Worm (Caenorhabditis elegans) whole organism, L1 larva: ENCODE results near the gene rbg-1.

Source experiments
- C16A3.4 ChIP-seq: fragments of 150-350 bp; optimal IDR thresholded peaks from 2 replicates; lab custom pipeline; 2014; ENCODE audit warnings: missing biosample characterization, missing genetic modification characterization
- F16B12.6 ChIP-seq: fragments of 150-350 bp; optimal IDR thresholded peaks from 2 replicates; lab custom pipeline; 2014; ENCODE audit warnings: missing biosample characterization, missing genetic modification characterization
- Y116A8C.19 ChIP-seq: sonication (generic microtip); optimal IDR thresholded peaks from 2 replicates; lab custom pipeline; 2016; ENCODE audit warnings: missing compliant biosample characterization, missing genetic modification characterization, borderline replicate concordance
- alr-1 ChIP-seq: fragments of 200-800 bp; sonication (Bioruptor generic); optimal IDR thresholded peaks from 2 replicates; lab custom pipeline; 2018; ENCODE audit warnings: borderline replicate concordance, mild to moderate bottlenecking, missing genetic modification characterization, missing compliant biosample characterization
- aly-2 ChIP-seq: fragments of 150-350 bp; optimal IDR thresholded peaks from 2 replicates; lab custom pipeline; 2014; ENCODE audit warnings: missing biosample characterization, missing genetic modification characterization
- blmp-1 ChIP-seq: fragments of 150-350 bp; optimal IDR thresholded peaks from 2 replicates; lab custom pipeline; 2014; ENCODE audit warnings: missing biosample characterization, missing genetic modification characterization
- ceh-63 ChIP-seq: fragments of 200-800 bp; sonication (Bioruptor generic); optimal IDR thresholded peaks from 2 replicates; lab custom pipeline; 2018; ENCODE audit warnings: mild to moderate bottlenecking, missing genetic modification characterization, missing compliant biosample characterization
- efl-1 ChIP-seq, 4 experiments: fragments of 150-350 bp; optimal IDR thresholded peaks in 3 of 4; peaks in 1 of 4; 1 replicate in 1 of 4; 2 replicates in 3 of 4; lab custom pipeline; 2014; ENCODE audit warnings: missing biosample characterization in 2 of 4, missing genetic modification characterization in 2 of 4, missing genetic modification reagents in 2 of 4
- efl-3 ChIP-seq: fragments of 200-800 bp; sonication (Bioruptor generic); optimal IDR thresholded peaks from 2 replicates; lab custom pipeline; 2018; ENCODE audit warnings: mild to moderate bottlenecking, missing genetic modification characterization, missing compliant biosample characterization
- egl-13 ChIP-seq: sonication (generic microtip); optimal IDR thresholded peaks from 2 replicates; lab custom pipeline; 2016; ENCODE audit warnings: missing genotype, missing genetic modification reagents, missing genetic modification characterization, missing compliant biosample characterization
- egl-27 ChIP-seq, 2 experiments: fragments of 150-350 bp in 1 of 2; sonication (generic microtip); optimal IDR thresholded peaks; 3 replicates each; lab custom pipeline; 2017 to 2018; ENCODE audit warnings: missing biosample characterization in 2 of 2, missing genetic modification characterization in 2 of 2, missing genetic modification reagents in 2 of 2
- elt-3 ChIP-seq, 6 experiments: fragments of 150-350 bp in 1 of 6; sonication (generic microtip); optimal IDR thresholded peaks; 2 replicates each; lab custom pipeline; 2017 to 2018; ENCODE audit warnings: missing biosample characterization in 6 of 6, missing genetic modification characterization in 6 of 6, inconsistent platforms in 1 of 6
- fos-1 ChIP-seq: fragments of 150-350 bp; optimal IDR thresholded peaks from 2 replicates; lab custom pipeline; 2014; ENCODE audit warnings: missing biosample characterization, missing genetic modification characterization
- grh-1 ChIP-seq: fragments of 200-800 bp; sonication (Bioruptor generic); IDR thresholded peaks from 2 replicates; pipeline ENCODE4 v1.3.6; 2022; ENCODE audit warnings: missing genetic modification reagents, missing genetic modification characterization, missing compliant biosample characterization
- hlh-17 ChIP-seq: fragments of 200-800 bp; sonication (Bioruptor generic); optimal IDR thresholded peaks from 2 replicates; lab custom pipeline; 2018; ENCODE audit warnings: missing genetic modification characterization, mild to moderate bottlenecking, missing compliant biosample characterization, moderate library complexity, borderline replicate concordance
- hlh-4 ChIP-seq: sonication (generic microtip); optimal IDR thresholded peaks from 2 replicates; lab custom pipeline; 2016; ENCODE audit warnings: mild to moderate bottlenecking, missing genetic modification characterization, missing compliant biosample characterization
- irx-1 ChIP-seq: sonication (generic microtip); optimal IDR thresholded peaks from 2 replicates; lab custom pipeline; 2016; ENCODE audit warnings: missing genetic modification characterization, missing compliant biosample characterization
- lin-13 ChIP-seq: fragments of 150-350 bp; optimal IDR thresholded peaks from 2 replicates; lab custom pipeline; 2014; ENCODE audit warnings: missing biosample characterization, missing genetic modification reagents, missing genetic modification characterization
- lin-14 ChIP-seq: fragments of 200-800 bp; sonication (Bioruptor generic); optimal IDR thresholded peaks from 2 replicates; lab custom pipeline; 2018; ENCODE audit warnings: mild to moderate bottlenecking, missing genetic modification characterization, moderate library complexity, missing compliant biosample characterization
- lin-35 ChIP-seq, 2 experiments: fragments of 150-350 bp; optimal IDR thresholded peaks; 2 replicates each; lab custom pipeline; 2014; ENCODE audit warnings: missing biosample characterization in 2 of 2, missing genetic modification characterization in 2 of 2, missing genetic modification reagents in 2 of 2
- lin-39 ChIP-seq: fragments of 150-350 bp; optimal IDR thresholded peaks from 2 replicates; lab custom pipeline; 2014; ENCODE audit warnings: missing biosample characterization, missing genetic modification reagents, missing genetic modification characterization
- lir-3 ChIP-seq: sonication (generic microtip); optimal IDR thresholded peaks from 2 replicates; lab custom pipeline; 2016; ENCODE audit warnings: mild to moderate bottlenecking, missing genetic modification characterization, moderate library complexity, missing compliant biosample characterization; ENCODE audit not compliant: poor library complexity
- lsy-2 ChIP-seq, 2 experiments: fragments of 150-350 bp; optimal IDR thresholded peaks; 2 replicates each; lab custom pipeline; 2014; ENCODE audit warnings: missing biosample characterization in 2 of 2, missing genetic modification characterization in 2 of 2
- mef-2 ChIP-seq: fragments of 150-350 bp; optimal IDR thresholded peaks from 2 replicates; lab custom pipeline; 2014; ENCODE audit warnings: missing biosample characterization, missing genetic modification characterization
- nhr-20 ChIP-seq: sonication (generic microtip); optimal IDR thresholded peaks from 2 replicates; lab custom pipeline; 2016; ENCODE audit warnings: mild to moderate bottlenecking, missing genetic modification characterization, missing compliant biosample characterization
- nhr-76 ChIP-seq: sonication (generic microtip); optimal IDR thresholded peaks from 2 replicates; lab custom pipeline; 2017; ENCODE audit warnings: missing biosample characterization, missing genetic modification characterization
- nhr-77 ChIP-seq: fragments of 150-350 bp; optimal IDR thresholded peaks from 2 replicates; lab custom pipeline; 2014; ENCODE audit warnings: missing biosample characterization, missing genetic modification characterization
- nhr-84 ChIP-seq: sonication (generic microtip); optimal IDR thresholded peaks from 2 replicates; lab custom pipeline; 2017; ENCODE audit warnings: missing biosample characterization, missing genetic modification characterization
- nhr-85 ChIP-seq: sonication (generic microtip); peaks from one replicate; lab custom pipeline; 2016; ENCODE audit warnings: missing genetic modification characterization, inconsistent platforms, missing compliant biosample characterization
- nhr-90 ChIP-seq: sonication (generic microtip); optimal IDR thresholded peaks from 2 replicates; lab custom pipeline; 2016; ENCODE audit warnings: mild to moderate bottlenecking, missing genetic modification characterization, missing compliant biosample characterization; ENCODE audit not compliant: poor library complexity
- pag-3 ChIP-seq: sonication (generic microtip); optimal IDR thresholded peaks from 2 replicates; lab custom pipeline; 2017; ENCODE audit warnings: missing genetic modification characterization, mild to moderate bottlenecking, missing compliant biosample characterization, antibody characterized with exemption, borderline replicate concordance; ENCODE audit not compliant: insufficient read depth
- pqm-1 ChIP-seq: sonication (generic microtip); optimal IDR thresholded peaks from 3 replicates; lab custom pipeline; 2017; ENCODE audit warnings: missing biosample characterization, missing genetic modification characterization
- skn-1 ChIP-seq: fragments of 150-350 bp; optimal IDR thresholded peaks from 2 replicates; lab custom pipeline; 2014; ENCODE audit warnings: missing biosample characterization, missing genetic modification characterization
- snu-23 ChIP-seq: sonication (generic microtip); optimal IDR thresholded peaks from 2 replicates; lab custom pipeline; 2016; ENCODE audit warnings: missing genetic modification characterization, missing compliant biosample characterization
- sup-37 ChIP-seq: fragments of 200-800 bp; sonication (Bioruptor generic); optimal IDR thresholded peaks from 2 replicates; lab custom pipeline; 2018; ENCODE audit warnings: mild to moderate bottlenecking, missing genetic modification characterization, missing compliant biosample characterization
- swsn-7 ChIP-seq: sonication (generic microtip); optimal IDR thresholded peaks from 2 replicates; lab custom pipeline; 2016; ENCODE audit warnings: missing genetic modification characterization, missing compliant biosample characterization
- tbx-2 ChIP-seq: sonication (generic microtip); optimal IDR thresholded peaks from 2 replicates; lab custom pipeline; 2016; ENCODE audit warnings: missing genetic modification characterization, missing compliant biosample characterization
- tlp-1 ChIP-seq: fragments of 150-350 bp; optimal IDR thresholded peaks from 2 replicates; lab custom pipeline; 2014; ENCODE audit warnings: missing biosample characterization, missing genetic modification characterization
- unc-130 ChIP-seq: fragments of 150-350 bp; optimal IDR thresholded peaks from 2 replicates; lab custom pipeline; 2017; ENCODE audit warnings: missing biosample characterization, missing genetic modification characterization, inconsistent platforms
- unc-86 ChIP-seq: sonication (generic microtip); optimal IDR thresholded peaks from 2 replicates; lab custom pipeline; 2016; ENCODE audit warnings: missing genetic modification characterization, missing compliant biosample characterization
- xbp-1 ChIP-seq: sonication (generic microtip); optimal IDR thresholded peaks from 2 replicates; lab custom pipeline; 2016; ENCODE audit warnings: missing genetic modification characterization, missing compliant biosample characterization
- zag-1 ChIP-seq: fragments of 150-350 bp; optimal IDR thresholded peaks from 2 replicates; lab custom pipeline; 2014; ENCODE audit warnings: missing biosample characterization, missing genetic modification characterization
- ztf-11 ChIP-seq, 2 experiments: sonication (generic microtip); optimal IDR thresholded peaks; 2 replicates each; lab custom pipeline; 2016 to 2017; ENCODE audit warnings: missing genetic modification characterization in 2 of 2, missing biosample characterization in 1 of 2, missing compliant biosample characterization in 1 of 2
- ztf-4 ChIP-seq: fragments of 150-350 bp; optimal IDR thresholded peaks from 2 replicates; lab custom pipeline; 2014; ENCODE audit warnings: missing biosample characterization, missing genetic modification characterization

rbg-1 gene

DNA sequence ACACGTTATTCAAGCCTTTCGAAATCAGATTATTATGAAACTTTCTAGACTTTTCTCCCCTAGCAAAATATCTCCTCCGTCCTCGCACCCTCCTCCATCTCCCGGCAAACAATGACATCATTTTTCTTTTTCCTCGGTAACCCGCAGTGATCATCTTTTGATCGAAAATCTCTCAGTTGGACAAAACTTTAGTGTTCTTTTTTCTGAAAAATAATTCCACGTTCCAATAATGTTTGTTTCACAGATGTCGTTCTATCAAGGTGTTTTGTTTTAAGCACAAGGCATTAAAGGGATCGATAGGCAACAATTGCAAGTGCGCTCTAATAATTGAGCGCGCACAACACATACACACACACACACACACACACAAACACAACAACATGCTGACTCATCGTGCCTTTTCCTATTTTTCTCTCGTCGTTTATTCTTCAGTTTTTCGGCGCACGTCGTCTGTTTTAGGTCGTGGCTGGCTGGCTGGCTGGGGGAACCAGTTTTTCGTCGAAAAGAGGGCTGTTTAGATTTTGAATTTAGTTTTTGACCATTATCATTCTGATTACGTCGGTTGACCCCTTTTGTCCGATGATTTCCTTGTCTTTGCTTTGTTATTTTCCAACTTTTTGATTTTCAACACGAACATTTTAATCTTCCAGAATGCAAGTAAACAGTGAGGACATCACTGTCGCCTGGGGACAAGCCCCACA lies 7.7 kb upstream of the rbg-1 start, which contains the start of gene F20D1.3 (continued):
- peak; percentile 72 for TF ChIP-seq lin-13
- TF ChIP-seq C16A3.4 (tag; lab: Kevin White, UChicago), result peak; percentile 68
- no peak for TF ChIP-seq zag-1 (tag; lab: Kevin White, UChicago)
- peak; percentile 91 for TF ChIP-seq nhr-85 (tag; lab: Kevin White, UChicago)
- TF ChIP-seq grh-1 (GFP tag; lab: Robert Waterston, UW), result peak; percentile 46
- TF ChIP-seq lin-39, result no peak
- peak; percentile 36 for TF ChIP-seq irx-1 (tag; lab: Kevin White, UChicago)
- peak in 1 of 2 experiments; percentile 65 for TF ChIP-seq lsy-2 (tag; optimal IDR thresholded peaks at IDR 0.05; lab: Kevin White, UChicago)
- no peak for TF ChIP-seq efl-3 (GFP tag; lab: Kevin White, UChicago)
- peak; percentile 97 for TF ChIP-seq fos-1 (tag; lab: Kevin White, UChicago)
- no peak for TF ChIP-seq egl-13 (tag; lab: Kevin White, UChicago)
- peak; percentile 91 for TF ChIP-seq lin-14 (GFP tag; lab: Kevin White, UChicago)
- no peak for TF ChIP-seq tlp-1 (tag; lab: Kevin White, UChicago)
- TF ChIP-seq mef-2, result no peak
- no peak for TF ChIP-seq ztf-4 (tag; lab: Kevin White, UChicago)
- no peak for TF ChIP-seq ztf-11 (tag; optimal IDR thresholded peaks at IDR 0.05; lab: Kevin White, UChicago)
- peak; percentile 65 for TF ChIP-seq skn-1 (tag; lab: Kevin White, UChicago)
- peak; percentile 66 for TF ChIP-seq nhr-20
- peak; percentile 35 to 63 for TF ChIP-seq lin-35 (GFP tag; optimal IDR thresholded peaks at IDR 0.05; lab: Kevin White, UChicago)
- no peak for TF ChIP-seq pqm-1 (tag; lab: Kevin White, UChicago)
- TF ChIP-seq alr-1 (tag; lab: Kevin White, UChicago), result no peak
- TF ChIP-seq lir-3 (tag; lab: Kevin White, UChicago), result no peak
- TF ChIP-seq hlh-17, result no peak
- TF ChIP-seq nhr-84, result no peak
- no peak for TF ChIP-seq ceh-63 (GFP tag; lab: Kevin White, UChicago)
- no peak for TF ChIP-seq egl-27 (tag; optimal IDR thresholded peaks at IDR 0.05; lab: Kevin White, UChicago)
- TF ChIP-seq tbx-2 (tag; lab: Kevin White, UChicago), result peak; percentile 60
- peak; percentile 78 for TF ChIP-seq snu-23
- peak; percentile 8 to 42 for TF ChIP-seq efl-1 (optimal IDR thresholded peaks at IDR 0.05; lab: Kevin White, UChicago)
- peak in 1 of 2 experiments; percentile 15 for TF ChIP-seq efl-1 (GFP tag; optimal IDR thresholded peaks at IDR 0.05 in 1 of 2; lab: Kevin White, UChicago)
- peak; percentile 34 for TF ChIP-seq unc-130 (tag; lab: Kevin White, UChicago)
- peak; percentile 6 for TF ChIP-seq xbp-1 (tag; lab: Kevin White, UChicago)
- peak; percentile 44 for TF ChIP-seq swsn-7 (tag; lab: Kevin White, UChicago)
- TF ChIP-seq aly-2 (tag; lab: Kevin White, UChicago), result no peak
- TF ChIP-seq pag-3, result no peak
- TF ChIP-seq hlh-4 (tag; lab: Kevin White, UChicago), result no peak
- TF ChIP-seq elt-3 (tag; optimal IDR thresholded peaks at IDR 0.05; lab: Kevin White, UChicago), result peak in 3 of 6 experiments; percentile 24 to 31 (median 25)
- TF ChIP-seq Y116A8C.19 (tag; lab: Kevin White, UChicago), result no peak
- peak; percentile 60 for TF ChIP-seq blmp-1
- TF ChIP-seq unc-86 (tag; lab: Kevin White, UChicago), result no peak
- TF ChIP-seq nhr-77, result peak; percentile 11
- TF ChIP-seq sup-37, result no peak
- no peak for TF ChIP-seq nhr-76
- TF ChIP-seq F16B12.6 (tag; lab: Kevin White, UChicago), result no peak
- peak; percentile 11 for TF ChIP-seq nhr-90 (tag; lab: Kevin White, UChicago)
